Fruit fly (Drosophila melanogaster): ENCODE data around the gene eRF3.

The eRF3 gene

DNA sequence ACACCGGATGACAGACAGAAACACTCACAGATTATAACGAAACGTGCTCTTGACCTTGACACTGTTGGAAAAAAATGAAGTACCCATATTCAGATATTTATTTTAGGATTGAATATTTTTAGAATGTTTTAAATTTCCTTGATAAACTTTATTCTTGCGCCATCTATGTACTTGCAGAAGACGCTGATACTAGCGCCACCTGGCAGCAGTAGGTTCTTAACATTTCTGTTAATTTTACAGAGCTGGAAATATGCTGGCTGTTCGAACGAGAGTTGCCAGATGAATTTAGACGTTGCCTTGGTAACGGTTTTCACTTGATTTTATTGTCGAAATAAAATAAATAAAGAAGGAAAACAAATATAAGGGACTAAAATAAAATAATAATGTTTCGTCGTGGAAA lies 9.7 kb upstream of the eRF3 start, which contains the start of gene Fam92 (continued):
- TF ChIP-seq fd96Cb (tag; optimal IDR thresholded peaks at IDR 0.05): no peak
- peak; percentile 21 for TF ChIP-seq CG13296 (GFP tag; optimal IDR thresholded peaks at IDR 0.05)
- TF ChIP-seq MBD-R2 (GFP tag; IDR thresholded peaks at IDR 0.05): peak; percentile 39; the same call in 1 of the 2 replicates
- peak; percentile 37 for TF ChIP-seq HHEX (GFP tag; optimal IDR thresholded peaks at IDR 0.05)
- peak; percentile 45; the same call in 1 of the 2 replicates for TF ChIP-seq sisA (GFP tag; IDR thresholded peaks at IDR 0.05)
- TF ChIP-seq Hr3 (GFP tag; optimal IDR thresholded peaks at IDR 0.05): peak; percentile 46
- peak; percentile 21 for TF ChIP-seq Hmx (GFP tag; optimal IDR thresholded peaks at IDR 0.05)
- TF ChIP-seq sna (GFP tag; IDR thresholded peaks at IDR 0.05; ENCODE audit: partially characterized antibody): no peak
- peak; percentile 12 for TF ChIP-seq BEAF-32 (GFP tag; optimal IDR thresholded peaks at IDR 0.05)
- peak; percentile 22 for TF ChIP-seq Max (GFP tag; optimal IDR thresholded peaks at IDR 0.05)
- no peak for TF ChIP-seq CG12219 (GFP tag; optimal IDR thresholded peaks at IDR 0.05)
- TF ChIP-seq gem (tag; optimal IDR thresholded peaks at IDR 0.05): peak; percentile 54
- TF ChIP-seq CG16863 (GFP tag; optimal IDR thresholded peaks at IDR 0.05): peak; percentile 16
- TF ChIP-seq HLH3B (GFP tag; IDR thresholded peaks at IDR 0.05): no peak
- no peak for TF ChIP-seq tx (GFP tag; optimal IDR thresholded peaks at IDR 0.05)
- no peak for TF ChIP-seq wek (GFP tag; optimal IDR thresholded peaks at IDR 0.05)
- TF ChIP-seq HLHmδ (GFP tag; optimal IDR thresholded peaks at IDR 0.05): no peak
- TF ChIP-seq hth (optimal IDR thresholded peaks at IDR 0.05): no peak
- TF ChIP-seq Hsf (GFP tag; optimal IDR thresholded peaks at IDR 0.05): peak; percentile 62
- no peak for TF ChIP-seq CG18011 (GFP tag; optimal IDR thresholded peaks at IDR 0.05)
- no peak for TF ChIP-seq dati (GFP tag; IDR thresholded peaks at IDR 0.05)
- TF ChIP-seq CG6689 (GFP tag; IDR thresholded peaks at IDR 0.05): no peak
- no peak for TF ChIP-seq CG4730 (GFP tag; IDR thresholded peaks at IDR 0.05)
- TF ChIP-seq en (GFP tag; optimal IDR thresholded peaks at IDR 0.05): peak; percentile 39
- no peak for TF ChIP-seq sr (GFP tag; IDR thresholded peaks at IDR 0.05)
- no peak; the same call in 2 of the 3 replicates for TF ChIP-seq CG14050 (GFP tag; IDR thresholded peaks at IDR 0.05)
- no peak for TF ChIP-seq Sin3A (optimal IDR thresholded peaks at IDR 0.05)
- TF ChIP-seq cad (GFP tag; optimal IDR thresholded peaks at IDR 0.05): no peak
- no peak for TF ChIP-seq hb (GFP tag; IDR thresholded peaks at IDR 0.05; ENCODE audit: partially characterized antibody)
- TF ChIP-seq wdn (GFP tag; IDR thresholded peaks at IDR 0.05): no peak
- no peak for TF ChIP-seq zf30C (GFP tag; optimal IDR thresholded peaks at IDR 0.05)
- TF ChIP-seq lov (optimal IDR thresholded peaks at IDR 0.05): no peak
- no peak for TF ChIP-seq lov (GFP tag; IDR thresholded peaks at IDR 0.05)
- TF ChIP-seq ci (GFP tag; IDR thresholded peaks at IDR 0.05): peak; percentile 82
- no peak for TF ChIP-seq knrl (GFP tag; IDR thresholded peaks at IDR 0.05; ENCODE audit: partially characterized antibody)
- TF ChIP-seq ems (GFP tag; optimal IDR thresholded peaks at IDR 0.05): no peak
- no peak for TF ChIP-seq CG7963 (GFP tag; IDR thresholded peaks at IDR 0.05; ENCODE audit: partially characterized antibody)
- peak; percentile 31 for TF ChIP-seq CG9609 (GFP tag; optimal IDR thresholded peaks at IDR 0.05)
- no peak for TF ChIP-seq CG31388 (GFP tag; optimal IDR thresholded peaks at IDR 0.05)
- TF ChIP-seq ind (GFP tag; optimal IDR thresholded peaks at IDR 0.05): peak; percentile 36
- peak; percentile 32; the same call in 1 of the 2 replicates for TF ChIP-seq E2f2 (GFP tag; IDR thresholded peaks at IDR 0.05)
- TF ChIP-seq NC2β (GFP tag; optimal IDR thresholded peaks at IDR 0.05): peak; percentile 61
- no peak for TF ChIP-seq CG17612 (GFP tag; IDR thresholded peaks at IDR 0.05)
- TF ChIP-seq CG5245 (GFP tag; optimal IDR thresholded peaks at IDR 0.05): peak; percentile 62
- TF ChIP-seq prd (optimal IDR thresholded peaks at IDR 0.05): no peak
- TF ChIP-seq prd (GFP tag; IDR thresholded peaks at IDR 0.05): no peak; the same call in 2 of the 3 replicates
- TF ChIP-seq CG6791 (GFP tag; IDR thresholded peaks at IDR 0.05; ENCODE audit: partially characterized antibody): no peak
- no peak for TF ChIP-seq Eip74EF (GFP tag; optimal IDR thresholded peaks at IDR 0.05)
- peak; percentile 36 for TF ChIP-seq CG8944 (GFP tag; optimal IDR thresholded peaks at IDR 0.05)
- no peak for TF ChIP-seq Hey (tag; optimal IDR thresholded peaks at IDR 0.05)
- TF ChIP-seq CG32772 (GFP tag; IDR thresholded peaks at IDR 0.05): no peak; the same call in 1 of the 2 replicates
- no peak for TF ChIP-seq gce (GFP tag; IDR thresholded peaks at IDR 0.05)
- TF ChIP-seq CG30431 (GFP tag; optimal IDR thresholded peaks at IDR 0.05): no peak

All from whole organism, embryonic.